Fruit fly (Drosophila melanogaster) whole organism, embryonic: Measurements from ENCODE around the gene CG33687.

Source experiments
- Blimp-1 ChIP-seq: fragments of 200-800 bp; sonication (Bioruptor generic); optimal IDR thresholded peaks from 3 replicates; lab custom pipeline; 2018; ENCODE audit warnings: missing biosample characterization, missing genetic modification characterization, mild to moderate bottlenecking, moderate library complexity, missing genetic modification reagents
- CG11093 ChIP-seq: fragments of 200-800 bp; sonication (Bioruptor generic); IDR thresholded peaks from 3 replicates; pipeline ENCODE4 v1.3.6; 2022; ENCODE audit warnings: missing biosample characterization, missing genetic modification characterization
- CG11504 ChIP-seq: fragments of 200-800 bp; sonication (Bioruptor generic); optimal IDR thresholded peaks from 3 replicates; lab custom pipeline; 2019; ENCODE audit warnings: missing biosample characterization, mild to moderate bottlenecking, missing genetic modification characterization, moderate library complexity
- CG11695 ChIP-seq: fragments of 200-800 bp; sonication (Bioruptor generic); IDR thresholded peaks from 3 replicates; pipeline ENCODE4 v1.3.6; 2022; ENCODE audit warnings: missing biosample characterization, missing genetic modification characterization
- CG14710 ChIP-seq: fragments of 200-800 bp; sonication (Bioruptor generic); optimal IDR thresholded peaks from 3 replicates; lab custom pipeline; 2019; ENCODE audit warnings: missing biosample characterization, mild to moderate bottlenecking, missing genetic modification characterization, moderate library complexity
- CG17359 ChIP-seq: fragments of 200-800 bp; sonication (Bioruptor generic); optimal IDR thresholded peaks from 3 replicates; lab custom pipeline; 2018; ENCODE audit warnings: missing biosample characterization, mild to moderate bottlenecking, missing genetic modification characterization, moderate library complexity
- CG18262 ChIP-seq: fragments of 200-800 bp; optimal IDR thresholded peaks from 3 replicates; lab custom pipeline; 2019; ENCODE audit warnings: missing biosample characterization, mild to moderate bottlenecking, missing genetic modification characterization, moderate library complexity
- CG2678 ChIP-seq: fragments of 200-800 bp; sonication (Bioruptor generic); optimal IDR thresholded peaks from 3 replicates; lab custom pipeline; 2019; ENCODE audit warnings: missing biosample characterization, mild to moderate bottlenecking, missing genetic modification characterization, moderate library complexity
- CG31441 ChIP-seq: fragments of 200-800 bp; sonication (Bioruptor generic); IDR thresholded peaks from 2 replicates; pipeline ENCODE4 v1.3.6; 2022; ENCODE audit warnings: missing biosample characterization, missing genetic modification characterization
- CG34224 ChIP-seq: fragments of 200-800 bp; sonication (Bioruptor generic); IDR thresholded peaks from 3 replicates; pipeline ENCODE4 v1.3.6; 2022; ENCODE audit warnings: missing biosample characterization, missing genetic modification characterization; ENCODE audit not compliant: partially characterized antibody
- CG4424 ChIP-seq: fragments of 200-800 bp; sonication (Bioruptor generic); optimal IDR thresholded peaks from 3 replicates; lab custom pipeline; 2016; ENCODE audit warnings: missing biosample characterization, missing genetic modification characterization
- CG4617 ChIP-seq: fragments of 200-800 bp; sonication (Bioruptor generic); optimal IDR thresholded peaks from 3 replicates; lab custom pipeline; 2016; ENCODE audit warnings: missing biosample characterization, missing genetic modification characterization, borderline replicate concordance
- CG6689 ChIP-seq: fragments of 200-800 bp; sonication (Bioruptor generic); IDR thresholded peaks from 2 replicates; pipeline ENCODE4 v1.3.6; 2022; ENCODE audit warnings: missing biosample characterization, missing genetic modification characterization
- CG7963 ChIP-seq: fragments of 200-800 bp; sonication (Bioruptor generic); IDR thresholded peaks from 3 replicates; pipeline ENCODE4 v1.3.6; 2022; ENCODE audit warnings: missing biosample characterization, missing genetic modification characterization; ENCODE audit not compliant: partially characterized antibody
- CG8290 ChIP-seq, 3 experiments: fragments of 200-800 bp; sonication (Bioruptor generic); optimal IDR thresholded peaks; 2 replicates each; lab custom pipeline; 2016 to 2019; ENCODE audit warnings: missing biosample characterization in 3 of 3, missing genetic modification characterization in 3 of 3, mild to moderate bottlenecking in 2 of 3, moderate library complexity in 1 of 3
- Deaf1 ChIP-seq: fragments of 200-800 bp; optimal IDR thresholded peaks from 3 replicates; lab custom pipeline; 2019; ENCODE audit warnings: missing biosample characterization, mild to moderate bottlenecking, missing genetic modification characterization, moderate library complexity
- Dip2 ChIP-seq: fragments of 200-800 bp; sonication (Bioruptor generic); IDR thresholded peaks from 2 replicates; pipeline ENCODE4 v1.3.6; 2022; ENCODE audit warnings: missing biosample characterization, missing genetic modification characterization
- Drgx ChIP-seq: fragments of 200-800 bp; sonication (Bioruptor generic); IDR thresholded peaks from 2 replicates; pipeline ENCODE4 v1.3.6; 2022; ENCODE audit warnings: missing biosample characterization, missing genetic modification characterization
- Fer1 ChIP-seq: fragments of 200-800 bp; sonication (Bioruptor generic); optimal IDR thresholded peaks from 2 replicates; lab custom pipeline; 2017; ENCODE audit warnings: missing biosample characterization, mild to moderate bottlenecking, missing genetic modification characterization
- Hmr ChIP-seq: fragments of 200-800 bp; sonication (Bioruptor generic); optimal IDR thresholded peaks from 3 replicates; lab custom pipeline; 2017; ENCODE audit warnings: mild to moderate bottlenecking, missing biosample characterization, missing genetic modification reagents, missing genetic modification characterization
- Meics ChIP-seq: fragments of 200-800 bp; sonication (Bioruptor generic); optimal IDR thresholded peaks from 2 replicates; lab custom pipeline; 2017; ENCODE audit warnings: missing biosample characterization, mild to moderate bottlenecking, missing genetic modification characterization
- Ptx1 ChIP-seq: fragments of 200-800 bp; sonication (Bioruptor generic); IDR thresholded peaks from 2 replicates; pipeline ENCODE4 v1.3.6; 2022; ENCODE audit warnings: missing biosample characterization, missing genetic modification characterization
- Sox100B ChIP-seq: fragments of 200-800 bp; sonication (Bioruptor generic); optimal IDR thresholded peaks from 3 replicates; lab custom pipeline; 2018; ENCODE audit warnings: missing biosample characterization, mild to moderate bottlenecking, missing genetic modification characterization
- Sox102F ChIP-seq: fragments of 200-800 bp; sonication (Bioruptor generic); optimal IDR thresholded peaks from 2 replicates; lab custom pipeline; 2018; ENCODE audit warnings: missing biosample characterization, mild to moderate bottlenecking, missing genetic modification characterization, moderate library complexity
- bowl ChIP-seq: fragments of 200-800 bp; sonication (Bioruptor generic); IDR thresholded peaks from 2 replicates; pipeline ENCODE4 v1.3.6; 2022; ENCODE audit warnings: missing biosample characterization, missing genetic modification characterization
- bsh ChIP-seq, 2 experiments: fragments of 200-800 bp; sonication (Bioruptor generic); optimal IDR thresholded peaks; 2 replicates each; lab custom pipeline; 2017 to 2018; ENCODE audit warnings: mild to moderate bottlenecking in 2 of 2, missing biosample characterization in 2 of 2, missing genetic modification characterization in 2 of 2, moderate library complexity in 1 of 2
- chn ChIP-seq: fragments of 200-800 bp; sonication (Bioruptor generic); optimal IDR thresholded peaks from 2 replicates; lab custom pipeline; 2016; ENCODE audit warnings: missing biosample characterization, missing genetic modification characterization
- ci ChIP-seq: fragments of 200-800 bp; sonication (Bioruptor generic); IDR thresholded peaks from 3 replicates; pipeline ENCODE4 v1.3.6; 2022; ENCODE audit warnings: missing biosample characterization, missing genetic modification characterization
- corto ChIP-seq: fragments of 200-800 bp; sonication (Bioruptor generic); optimal IDR thresholded peaks from 2 replicates; lab custom pipeline; 2016; ENCODE audit warnings: missing biosample characterization, mild to moderate bottlenecking, missing genetic modification characterization, moderate library complexity
- crc ChIP-seq: fragments of 200-800 bp; sonication (Bioruptor generic); optimal IDR thresholded peaks from 2 replicates; lab custom pipeline; 2016; ENCODE audit warnings: missing biosample characterization, missing genetic modification characterization
- dmrt99B ChIP-seq: fragments of 200-800 bp; sonication (Bioruptor generic); optimal IDR thresholded peaks from 2 replicates; lab custom pipeline; 2018; ENCODE audit warnings: missing biosample characterization, mild to moderate bottlenecking, missing genetic modification characterization, moderate library complexity
- ewg ChIP-seq: fragments of 200-800 bp; sonication (Bioruptor generic); optimal IDR thresholded peaks from 3 replicates; lab custom pipeline; 2017; ENCODE audit warnings: mild to moderate bottlenecking, missing biosample characterization, missing genetic modification reagents, missing genetic modification characterization
- fd96Cb ChIP-seq: fragments of 200-800 bp; sonication (Bioruptor generic); optimal IDR thresholded peaks from 2 replicates; lab custom pipeline; 2018; ENCODE audit warnings: missing biosample characterization, mild to moderate bottlenecking, missing genetic modification characterization, moderate library complexity
- gem ChIP-seq: fragments of 200-800 bp; sonication (Bioruptor generic); optimal IDR thresholded peaks from 2 replicates; lab custom pipeline; 2019; ENCODE audit warnings: missing biosample characterization, mild to moderate bottlenecking, missing genetic modification characterization, moderate library complexity
- ken ChIP-seq: fragments of 200-800 bp; sonication (Bioruptor generic); IDR thresholded peaks from 3 replicates; pipeline ENCODE4 v1.3.6; 2022; ENCODE audit warnings: missing biosample characterization, missing genetic modification characterization
- lola ChIP-seq, 3 experiments: fragments of >200 bp in 2 of 3; fragments of 200-800 bp in 1 of 3; sonication (Bioruptor generic) in 1 of 3; optimal IDR thresholded peaks; 2 replicates each; lab custom pipeline; 2017 to 2019; ENCODE audit warnings: missing biosample characterization in 3 of 3, missing genetic modification characterization in 3 of 3, mild to moderate bottlenecking in 1 of 3, moderate library complexity in 1 of 3
- luna ChIP-seq: fragments of 200-800 bp; sonication (Bioruptor generic); optimal IDR thresholded peaks from 2 replicates; lab custom pipeline; 2016; ENCODE audit warnings: missing biosample characterization, missing genetic modification characterization
- nmo ChIP-seq: fragments of 200-800 bp; sonication (Bioruptor generic); optimal IDR thresholded peaks from 2 replicates; lab custom pipeline; 2018; ENCODE audit warnings: missing biosample characterization, mild to moderate bottlenecking, missing genetic modification characterization, moderate library complexity
- nom ChIP-seq: fragments of 200-800 bp; sonication (Bioruptor generic); optimal IDR thresholded peaks from 2 replicates; lab custom pipeline; 2017; ENCODE audit warnings: missing biosample characterization, missing genetic modification characterization, mild to moderate bottlenecking, moderate library complexity, missing genetic modification reagents
- phol ChIP-seq: fragments of 200-800 bp; sonication (Bioruptor generic); optimal IDR thresholded peaks from 3 replicates; lab custom pipeline; 2018; ENCODE audit warnings: missing biosample characterization, mild to moderate bottlenecking, missing genetic modification characterization, moderate library complexity
- pnt ChIP-seq: fragments of 200-800 bp; sonication (Bioruptor generic); optimal IDR thresholded peaks from 3 replicates; lab custom pipeline; 2016; ENCODE audit warnings: missing biosample characterization, missing genetic modification characterization
- salm ChIP-seq: fragments of 200-800 bp; sonication (Bioruptor generic); optimal IDR thresholded peaks from 2 replicates; lab custom pipeline; 2018; ENCODE audit warnings: missing biosample characterization, mild to moderate bottlenecking, missing genetic modification characterization
- slou ChIP-seq: fragments of 200-800 bp; sonication (Bioruptor generic); optimal IDR thresholded peaks from 3 replicates; lab custom pipeline; 2016; ENCODE audit warnings: missing biosample characterization, missing genetic modification characterization
- slp2 ChIP-seq: fragments of 200-800 bp; sonication (Bioruptor generic); optimal IDR thresholded peaks from 2 replicates; lab custom pipeline; 2016; ENCODE audit warnings: missing biosample characterization, missing genetic modification characterization
- tna ChIP-seq: fragments of 200-800 bp; sonication (Bioruptor generic); IDR thresholded peaks from 2 replicates; pipeline ENCODE4 v1.3.6; 2022; ENCODE audit warnings: missing biosample characterization, missing genetic modification characterization; ENCODE audit not compliant: partially characterized antibody
- trem ChIP-seq: fragments of 200-800 bp; optimal IDR thresholded peaks from 3 replicates; lab custom pipeline; 2019; ENCODE audit warnings: missing biosample characterization, mild to moderate bottlenecking, missing genetic modification characterization, moderate library complexity
- trh ChIP-seq: fragments of 200-800 bp; sonication (Bioruptor generic); optimal IDR thresholded peaks from 2 replicates; lab custom pipeline; 2016; ENCODE audit warnings: missing biosample characterization, missing genetic modification characterization
- zfh1 ChIP-seq: fragments of 200-800 bp; sonication (Bioruptor generic); IDR thresholded peaks from 3 replicates; pipeline ENCODE4 v1.3.6; 2022; ENCODE audit warnings: missing biosample characterization, missing genetic modification characterization

CG33687 gene

DNA sequence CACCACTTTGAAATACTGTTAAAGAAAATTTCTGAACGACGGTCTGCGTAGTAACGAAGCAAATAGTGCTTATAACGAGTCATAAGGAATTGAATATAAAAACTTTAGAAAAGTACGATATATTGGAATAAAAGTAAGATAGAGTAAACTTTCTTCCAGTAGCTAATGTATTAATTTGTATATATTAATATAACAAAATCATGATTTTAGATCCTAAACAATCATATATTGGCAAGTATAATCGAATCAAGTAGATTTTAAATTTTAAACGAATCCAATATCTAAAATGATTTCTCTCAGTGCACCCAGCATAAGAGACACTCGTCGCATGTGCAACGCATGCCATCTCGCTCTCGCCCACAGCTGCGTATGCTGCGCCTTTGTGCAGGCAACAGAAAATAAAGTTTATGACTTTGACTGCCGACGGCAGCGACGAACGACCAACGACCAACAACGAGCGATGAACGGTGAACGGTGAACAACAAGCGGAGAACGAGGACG lies 16.3 kb upstream of the CG33687 start:
- TF ChIP-seq gem (peak; percentile 19), trh (GFP tag; lab: Kevin White, UChicago) (no peak), Deaf1 (tag; lab: Kevin White, UChicago) (peak; percentile 76), ci (GFP tag; lab: Robert Waterston, UW) (peak; percentile 39; the same call in 1 of the 3 replicates), CG18262 (peak; percentile 13), luna (GFP tag; lab: Kevin White, UChicago) (no peak), Meics (GFP tag; lab: Kevin White, UChicago) (peak; percentile 22), zfh1 (GFP tag; lab: Robert Waterston, UW) (peak; percentile 46; the same call in 1 of the 3 replicates), nom (GFP tag; lab: Kevin White, UChicago) (peak; percentile 73), CG11504 (tag; lab: Kevin White, UChicago) (peak; percentile 42), Blimp-1 (peak; percentile 36), Sox100B (GFP tag; lab: Kevin White, UChicago) (peak; percentile 24), CG4617 (GFP tag; lab: Kevin White, UChicago) (no peak), nmo (GFP tag; lab: Kevin White, UChicago) (peak; percentile 75), salm (tag; lab: Kevin White, UChicago) (no peak), crc (GFP tag; lab: Kevin White, UChicago) (no peak), Dip2 (GFP tag; lab: Robert Waterston, UW) (no peak), chn (no peak), corto (GFP tag; lab: Kevin White, UChicago) (peak; percentile 55), lola (GFP tag; optimal IDR thresholded peaks at IDR 0.05; lab: Kevin White, UChicago) (no peak), CG11093 (GFP tag; lab: Robert Waterston, UW) (no peak), Ptx1 (GFP tag; lab: Robert Waterston, UW) (no peak), ewg (no peak), CG31441 (GFP tag; lab: Robert Waterston, UW) (0 out of 2 replicates have a peak, but pooled peaks have one; percentile 28), bowl (GFP tag; lab: Robert Waterston, UW) (no peak), CG34224 (GFP tag; lab: Robert Waterston, UW) (no peak), ken (GFP tag; lab: Robert Waterston, UW) (0 out of 3 replicates have a peak, but pooled peaks have one; percentile 40), fd96Cb (tag; lab: Kevin White, UChicago) (peak; percentile 1), Drgx (peak; percentile 77), CG17359 (peak; percentile 30), CG4424 (peak; percentile 16), CG7963 (0 out of 3 replicates have a peak, but pooled peaks have one; percentile 29), Hmr (GFP tag; lab: Kevin White, UChicago) (no peak), pnt (GFP tag; lab: Kevin White, UChicago) (no peak), CG6689 (GFP tag; lab: Robert Waterston, UW) (peak; percentile 15; the same call in 1 of the 2 replicates), tna (GFP tag; lab: Robert Waterston, UW) (no peak), CG2678 (peak; percentile 42), slou (GFP tag; lab: Kevin White, UChicago) (no peak), trem (peak; percentile 53), dmrt99B (tag; lab: Kevin White, UChicago) (peak; percentile 53), bsh (GFP tag; optimal IDR thresholded peaks at IDR 0.05; lab: Kevin White, UChicago) (peak; percentile 10 to 20), CG14710 (tag; lab: Kevin White, UChicago) (peak; percentile 30), Sox102F (GFP tag; lab: Kevin White, UChicago) (peak; percentile 17), slp2 (GFP tag; lab: Kevin White, UChicago) (no peak), CG11695 (GFP tag; lab: Robert Waterston, UW) (no peak), CG8290 (GFP tag; optimal IDR thresholded peaks at IDR 0.05; lab: Kevin White, UChicago) (peak; percentile 5), CG8290 (tag; optimal IDR thresholded peaks at IDR 0.05; lab: Kevin White, UChicago) (no peak), phol (tag; lab: Kevin White, UChicago) (peak; percentile 74), Fer1 (GFP tag; lab: Kevin White, UChicago) (no peak)
